Worm (Caenorhabditis elegans): ENCODE data around the gene spin-3.

Gene spin-3

ce11 chrX:13144975-13145618 is 15.0 kb downstream of the spin-3 start (continued):
- peak; percentile 96 for TF ChIP-seq jun-1 (tag; optimal IDR thresholded peaks at IDR 0.05)
- TF ChIP-seq isw-1 (GFP tag; IDR thresholded peaks at IDR 0.05): peak; percentile 83
- TF ChIP-seq snu-23 (GFP tag; optimal IDR thresholded peaks at IDR 0.05): peak; percentile 98
- peak; percentile 94 for TF ChIP-seq nhr-77 (tag; optimal IDR thresholded peaks at IDR 0.05)
- peak; percentile 86 for TF ChIP-seq skn-1 (tag; optimal IDR thresholded peaks at IDR 0.05)
- TF ChIP-seq unc-86 (tag; optimal IDR thresholded peaks at IDR 0.05): peak; percentile 98
- peak; percentile 53 to 89 for TF ChIP-seq egl-27 (tag; optimal IDR thresholded peaks at IDR 0.05)
- no peak for TF ChIP-seq ets-5 (GFP tag; IDR thresholded peaks at IDR 0.05)
- peak; percentile 98 for TF ChIP-seq nhr-20 (tag; optimal IDR thresholded peaks at IDR 0.05)
- peak; percentile 24 for TF ChIP-seq ceh-63 (GFP tag; optimal IDR thresholded peaks at IDR 0.05)
- peak; percentile 98 for TF ChIP-seq dsc-1 (tag; optimal IDR thresholded peaks at IDR 0.05)
- peak; percentile 88 for TF ChIP-seq rnt-1 (tag; optimal IDR thresholded peaks at IDR 0.05)
- no peak for TF ChIP-seq sptf-1 (tag; optimal IDR thresholded peaks at IDR 0.05)
- TF ChIP-seq nhr-85 (tag): peak; percentile 97
- TF ChIP-seq C04F5.9 (tag; optimal IDR thresholded peaks at IDR 0.05): peak; percentile 65
- peak; percentile 87 for TF ChIP-seq fos-1 (tag; optimal IDR thresholded peaks at IDR 0.05)
- TF ChIP-seq egl-13 (tag; optimal IDR thresholded peaks at IDR 0.05): peak; percentile 97
- TF ChIP-seq nhr-19 (GFP tag; conservative IDR thresholded peaks at IDR 0.05): peak; percentile 94
- TF ChIP-seq pqm-1 (tag; optimal IDR thresholded peaks at IDR 0.05): no peak
- peak; percentile 60 to 94 (median 91) for TF ChIP-seq ceh-82 (tag; optimal IDR thresholded peaks at IDR 0.05)
- TF ChIP-seq unc-62 (GFP tag; optimal IDR thresholded peaks at IDR 0.05): no peak
- peak; percentile 90 for TF ChIP-seq xbp-1 (tag; optimal IDR thresholded peaks at IDR 0.05)
- peak; percentile 90 for TF ChIP-seq nhr-90 (tag; optimal IDR thresholded peaks at IDR 0.05; ENCODE audit: poor library complexity)
- TF ChIP-seq aly-2 (tag; optimal IDR thresholded peaks at IDR 0.05): peak; percentile 76
- peak; percentile 79 for TF ChIP-seq elt-2 (tag; optimal IDR thresholded peaks at IDR 0.05)
- no peak for TF ChIP-seq nhr-12 (tag; optimal IDR thresholded peaks at IDR 0.05)
- no peak for TF ChIP-seq ces-1 (GFP tag; optimal IDR thresholded peaks at IDR 0.05)
- TF ChIP-seq fkh-8 (tag; optimal IDR thresholded peaks at IDR 0.05): peak; percentile 96
- no peak for TF ChIP-seq C34B4.2 (tag; optimal IDR thresholded peaks at IDR 0.05)
- peak; percentile 94 for TF ChIP-seq lin-13 (GFP tag; optimal IDR thresholded peaks at IDR 0.05)
- TF ChIP-seq ztf-4 (tag; optimal IDR thresholded peaks at IDR 0.05): peak; percentile 95
- TF ChIP-seq nhr-84 (tag; optimal IDR thresholded peaks at IDR 0.05): no peak
- TF ChIP-seq ama-1 (optimal IDR thresholded peaks at IDR 0.05): peak; percentile 97
- TF ChIP-seq ceh-88 (GFP tag; IDR thresholded peaks at IDR 0.05): peak; percentile 84
- peak; percentile 88 for TF ChIP-seq pax-3 (tag; optimal IDR thresholded peaks at IDR 0.05)
- TF ChIP-seq grh-1 (GFP tag; IDR thresholded peaks at IDR 0.05): peak; percentile 79
- peak; percentile 91 to 99 for TF ChIP-seq mdl-1 (tag; optimal IDR thresholded peaks at IDR 0.05)
- peak; percentile 99 for TF ChIP-seq nhr-71 (tag; optimal IDR thresholded peaks at IDR 0.05)
- peak; percentile 93 for TF ChIP-seq irx-1 (tag; optimal IDR thresholded peaks at IDR 0.05)
- TF ChIP-seq lin-15B (tag; optimal IDR thresholded peaks at IDR 0.05): no peak
- TF ChIP-seq unc-30 (tag; optimal IDR thresholded peaks at IDR 0.05): no peak
- TF ChIP-seq sup-37 (GFP tag; optimal IDR thresholded peaks at IDR 0.05): peak; percentile 86
- peak; percentile 23 for TF ChIP-seq F16B12.6 (tag; optimal IDR thresholded peaks at IDR 0.05)
- TF ChIP-seq sox-4 (tag; optimal IDR thresholded peaks at IDR 0.05): peak; percentile 87
- peak in 1 of 2 experiments; percentile 89 for TF ChIP-seq ztf-11 (tag; optimal IDR thresholded peaks at IDR 0.05)
- no peak for TF ChIP-seq unc-98 (GFP tag; IDR thresholded peaks at IDR 0.05)
- peak; percentile 97 for TF ChIP-seq tbx-2 (tag; optimal IDR thresholded peaks at IDR 0.05)
- TF ChIP-seq nhr-237 (tag; optimal IDR thresholded peaks at IDR 0.05): peak; percentile 78
- no peak for TF ChIP-seq alr-1 (tag; optimal IDR thresholded peaks at IDR 0.05; ENCODE audit: borderline replicate concordance)
